Fruit fly (Drosophila melanogaster): ENCODE results near the gene CG7800.

- TF ChIP-seq gcm (GFP tag; optimal IDR thresholded peaks at IDR 0.05) (no peak), lbe (GFP tag; optimal IDR thresholded peaks at IDR 0.05) (no peak), CG14965 (GFP tag; optimal IDR thresholded peaks at IDR 0.05; ENCODE audit: borderline replicate concordance) (no peak), az2 (GFP tag; optimal IDR thresholded peaks at IDR 0.05) (no peak), al (GFP tag; IDR thresholded peaks at IDR 0.05) (no peak)
These were observed 37.3 kb upstream of the CG7800 start for dm6 chr3R:8180376-8181011.

Data from whole organism, embryonic.